Worm (Caenorhabditis elegans) whole organism, late embryonic: Measurements from ENCODE around the gene ulp-2.
"Not testable (repeated sequence)": the region's sequence is repeated elsewhere in the genome, so short reads cannot be mapped to it uniquely, and the experiment has no call there.

Experiments used
- C08G9.2 ChIP-seq: sonication (generic microtip); optimal IDR thresholded peaks from 2 replicates; lab custom pipeline; 2016; ENCODE audit warnings: mild to moderate bottlenecking, missing genetic modification characterization, moderate library complexity, missing compliant biosample characterization
- C38D4.7 ChIP-seq: fragments of 200-800 bp; sonication (Bioruptor generic); optimal IDR thresholded peaks from 2 replicates; lab custom pipeline; 2018; ENCODE audit warnings: mild to moderate bottlenecking, missing genetic modification characterization, moderate library complexity, missing compliant biosample characterization
- Y22D7AL.16 ChIP-seq: sonication (generic microtip); optimal IDR thresholded peaks from 2 replicates; lab custom pipeline; 2016; ENCODE audit warnings: missing genetic modification characterization, missing compliant biosample characterization
- ahr-1 ChIP-seq: sonication (generic microtip); optimal IDR thresholded peaks from 2 replicates; lab custom pipeline; 2016; ENCODE audit warnings: missing genetic modification characterization, missing compliant biosample characterization
- ceh-14 ChIP-seq: sonication (generic microtip); optimal IDR thresholded peaks from 2 replicates; lab custom pipeline; 2016; ENCODE audit warnings: missing genotype, missing genetic modification characterization, missing compliant biosample characterization
- ceh-2 ChIP-seq: sonication (generic microtip); optimal IDR thresholded peaks from 2 replicates; lab custom pipeline; 2016; ENCODE audit warnings: missing genotype, missing genetic modification characterization, missing compliant biosample characterization
- ceh-31 ChIP-seq: sonication (generic microtip); optimal IDR thresholded peaks from 2 replicates; lab custom pipeline; 2016; ENCODE audit warnings: missing genetic modification characterization, missing compliant biosample characterization
- ceh-34 ChIP-seq: sonication (generic microtip); optimal IDR thresholded peaks from 2 replicates; lab custom pipeline; 2016; ENCODE audit warnings: mild to moderate bottlenecking, missing genetic modification characterization, missing compliant biosample characterization
- ceh-48 ChIP-seq: sonication (generic microtip); optimal IDR thresholded peaks from 2 replicates; lab custom pipeline; 2016; ENCODE audit warnings: missing genetic modification characterization, inconsistent platforms, missing compliant biosample characterization
- ceh-9 ChIP-seq: sonication (generic microtip); optimal IDR thresholded peaks from 2 replicates; lab custom pipeline; 2016; ENCODE audit warnings: mild to moderate bottlenecking, missing genetic modification characterization, inconsistent platforms, missing compliant biosample characterization
- dmd-4 ChIP-seq: sonication (generic microtip); optimal IDR thresholded peaks from 2 replicates; lab custom pipeline; 2016; ENCODE audit warnings: borderline replicate concordance, missing genetic modification characterization, missing compliant biosample characterization
- dve-1 ChIP-seq: sonication (generic microtip); optimal IDR thresholded peaks from 2 replicates; lab custom pipeline; 2017; ENCODE audit warnings: antibody characterized with exemption, mild to moderate bottlenecking, missing genetic modification characterization, missing compliant biosample characterization
- elt-2 ChIP-seq: sonication (generic microtip); optimal IDR thresholded peaks from 2 replicates; lab custom pipeline; 2016; ENCODE audit warnings: missing genetic modification reagents, missing genetic modification characterization, missing compliant biosample characterization
- elt-4 ChIP-seq: sonication (generic microtip); optimal IDR thresholded peaks from 2 replicates; lab custom pipeline; 2016; ENCODE audit warnings: missing genetic modification characterization, missing compliant biosample characterization
- fax-1 ChIP-seq: sonication (generic microtip); optimal IDR thresholded peaks from 2 replicates; lab custom pipeline; 2016; ENCODE audit warnings: missing genotype, missing genetic modification characterization, missing compliant biosample characterization
- fkh-10 ChIP-seq: fragments of 150-350 bp; optimal IDR thresholded peaks from 2 replicates; lab custom pipeline; 2014; ENCODE audit warnings: missing biosample characterization, missing genetic modification reagents, missing genetic modification characterization
- gmeb-2 ChIP-seq: sonication (generic microtip); optimal IDR thresholded peaks from 2 replicates; lab custom pipeline; 2016; ENCODE audit warnings: missing genetic modification characterization, inconsistent platforms, missing compliant biosample characterization
- hlh-15 ChIP-seq: sonication (generic microtip); optimal IDR thresholded peaks from 2 replicates; lab custom pipeline; 2016; ENCODE audit warnings: missing genetic modification characterization, missing compliant biosample characterization
- hlh-8 ChIP-seq: sonication (generic microtip); optimal IDR thresholded peaks from 2 replicates; lab custom pipeline; 2016; ENCODE audit warnings: missing genotype, missing genetic modification characterization, missing compliant biosample characterization
- lim-6 ChIP-seq: sonication (generic microtip); optimal IDR thresholded peaks from 2 replicates; lab custom pipeline; 2016; ENCODE audit warnings: missing genetic modification characterization, missing compliant biosample characterization
- lin-11 ChIP-seq: fragments of 200-800 bp; sonication (Bioruptor generic); optimal IDR thresholded peaks from 2 replicates; lab custom pipeline; 2018; ENCODE audit warnings: mild to moderate bottlenecking, missing genetic modification characterization, missing compliant biosample characterization
- madf-2 ChIP-seq: sonication (generic microtip); optimal IDR thresholded peaks from 2 replicates; lab custom pipeline; 2017; ENCODE audit warnings: missing genetic modification characterization, missing compliant biosample characterization
- mec-3 ChIP-seq: sonication (generic microtip); optimal IDR thresholded peaks from 2 replicates; lab custom pipeline; 2016; ENCODE audit warnings: borderline replicate concordance, missing genetic modification characterization, missing compliant biosample characterization
- nhr-11 ChIP-seq: fragments of 150-350 bp; optimal IDR thresholded peaks from 2 replicates; lab custom pipeline; 2014; ENCODE audit warnings: missing biosample characterization, missing genetic modification characterization
- nhr-232 ChIP-seq: sonication (generic microtip); optimal IDR thresholded peaks from 2 replicates; lab custom pipeline; 2016; ENCODE audit warnings: missing genetic modification characterization, missing compliant biosample characterization
- odd-2 ChIP-seq: sonication (generic microtip); optimal IDR thresholded peaks from 2 replicates; lab custom pipeline; 2017; ENCODE audit warnings: antibody characterized with exemption, mild to moderate bottlenecking, missing genetic modification characterization, missing compliant biosample characterization
- pag-3 ChIP-seq: sonication (generic microtip); optimal IDR thresholded peaks from 2 replicates; lab custom pipeline; 2016; ENCODE audit warnings: missing compliant biosample characterization, missing genetic modification characterization, borderline replicate concordance
- pat-9 ChIP-seq: fragments of 200-800 bp; sonication (Bioruptor generic); optimal IDR thresholded peaks from 2 replicates; lab custom pipeline; 2018; ENCODE audit warnings: mild to moderate bottlenecking, missing genetic modification characterization, moderate library complexity, missing compliant biosample characterization
- pha-4 ChIP-seq: fragments of 150-350 bp; optimal IDR thresholded peaks from 2 replicates; lab custom pipeline; 2018; ENCODE audit warnings: missing biosample characterization, missing genetic modification reagents, missing genetic modification characterization
- pqm-1 ChIP-seq: sonication (generic microtip); optimal IDR thresholded peaks from 2 replicates; lab custom pipeline; 2016; ENCODE audit warnings: missing genetic modification characterization, missing compliant biosample characterization
- ref-2 ChIP-seq: sonication (generic microtip); optimal IDR thresholded peaks from 2 replicates; lab custom pipeline; 2016; ENCODE audit warnings: missing genetic modification characterization, missing compliant biosample characterization
- sox-2 ChIP-seq: fragments of 200-800 bp; sonication (Bioruptor generic); IDR thresholded peaks from 2 replicates; pipeline ENCODE4 v1.3.6; 2022; ENCODE audit warnings: missing genetic modification reagents, missing genetic modification characterization, missing compliant biosample characterization
- syd-9 ChIP-seq: sonication (generic microtip); optimal IDR thresholded peaks from 2 replicates; lab custom pipeline; 2016; ENCODE audit warnings: mild to moderate bottlenecking, missing genetic modification characterization, moderate library complexity, missing compliant biosample characterization
- tbx-2 ChIP-seq: sonication (generic microtip); optimal IDR thresholded peaks from 2 replicates; lab custom pipeline; 2016; ENCODE audit warnings: missing genetic modification characterization, missing compliant biosample characterization
- ttx-3 ChIP-seq: sonication (generic microtip); optimal IDR thresholded peaks from 2 replicates; lab custom pipeline; 2016; ENCODE audit warnings: missing genetic modification reagents, missing genetic modification characterization, missing compliant biosample characterization
- unc-3 ChIP-seq, 2 experiments: fragments of 200-800 bp in 1 of 2; sonication (Bioruptor generic) in 1 of 2; sonication (generic microtip) in 1 of 2; conservative IDR thresholded peaks in 1 of 2; optimal IDR thresholded peaks in 1 of 2; 2 replicates each; pipeline versions ENCODE4 v1.3.6 to Lab custom; 2016 to 2022; ENCODE audit warnings: missing compliant biosample characterization in 2 of 2, missing genetic modification characterization in 2 of 2, missing genetic modification reagents in 1 of 2
- unc-42 ChIP-seq: sonication (generic microtip); optimal IDR thresholded peaks from 2 replicates; lab custom pipeline; 2016; ENCODE audit warnings: missing genotype, missing genetic modification characterization, missing compliant biosample characterization
- unc-55 ChIP-seq: sonication (generic microtip); optimal IDR thresholded peaks from 2 replicates; lab custom pipeline; 2017; ENCODE audit warnings: missing biosample characterization, missing genetic modification reagents, missing genetic modification characterization
- ztf-16 ChIP-seq: sonication (generic microtip); optimal IDR thresholded peaks from 2 replicates; lab custom pipeline; 2017; ENCODE audit warnings: missing genetic modification characterization, missing compliant biosample characterization

The ulp-2 gene

DNA sequence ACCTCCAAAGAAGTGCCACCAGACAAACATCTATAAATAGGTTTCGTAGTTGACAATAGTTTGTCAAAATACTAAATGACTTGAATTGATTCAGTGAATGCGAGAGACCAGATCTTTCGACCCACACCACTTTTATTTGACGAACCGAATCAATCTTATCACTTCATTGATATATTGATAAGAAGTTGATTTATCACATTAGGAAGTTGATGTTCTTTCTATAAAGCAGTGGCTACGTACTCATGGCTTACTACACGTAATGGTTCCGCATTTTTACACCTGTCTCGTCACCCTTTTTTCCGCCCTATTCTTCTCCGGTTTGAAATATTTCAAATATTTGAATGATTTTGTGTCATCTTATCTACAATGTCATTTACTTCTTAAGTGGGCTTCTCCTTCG lies 39.1 kb downstream of the ulp-2 start:
- TF ChIP-seq ceh-34 (tag; lab: Kevin White, UChicago) (no peak), elt-2 (peak; percentile 83), gmeb-2 (tag; lab: Kevin White, UChicago) (no peak), mec-3 (tag; lab: Kevin White, UChicago) (no peak), unc-42 (no peak)

DNA sequence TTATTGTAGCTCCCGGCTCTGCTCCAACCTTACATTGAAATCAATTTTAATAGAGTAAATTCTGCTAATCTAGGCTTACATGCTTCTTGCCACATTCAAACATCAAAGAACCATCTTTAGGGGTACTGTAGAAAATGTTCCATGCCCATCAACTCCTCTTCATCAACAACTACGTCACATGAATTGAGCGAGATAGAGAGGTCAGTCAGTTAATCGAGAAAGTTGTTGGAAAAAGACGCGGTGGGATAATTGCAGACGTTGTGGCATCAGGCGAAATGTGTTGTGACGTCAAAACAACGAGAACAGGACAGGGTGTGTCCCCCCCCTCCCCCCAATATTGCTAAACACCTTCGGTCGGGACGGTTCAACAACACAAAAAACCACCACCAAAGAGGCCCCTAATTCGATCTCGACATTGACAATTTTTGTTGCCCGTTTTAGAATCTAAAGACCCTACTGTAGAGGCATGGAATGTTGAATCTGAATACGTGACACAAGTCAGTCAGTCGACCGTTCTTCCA lies 41.1 kb downstream of the ulp-2 start:
- TF ChIP-seq lim-6 (tag; lab: Kevin White, UChicago) (no peak), pha-4 (tag; lab: Kevin White, UChicago) (no peak), hlh-15 (no peak), pag-3 (tag; lab: Kevin White, UChicago) (no peak), nhr-11 (tag; lab: Kevin White, UChicago) (no peak), ahr-1 (tag; lab: Kevin White, UChicago) (no peak), unc-3 (GFP tag; conservative IDR thresholded peaks at IDR 0.05; lab: Robert Waterston, UW) (no peak), unc-3 (tag; optimal IDR thresholded peaks at IDR 0.05; lab: Kevin White, UChicago) (no peak)
- TF ChIP-seq, all 69 proteins: peak for 0

DNA sequence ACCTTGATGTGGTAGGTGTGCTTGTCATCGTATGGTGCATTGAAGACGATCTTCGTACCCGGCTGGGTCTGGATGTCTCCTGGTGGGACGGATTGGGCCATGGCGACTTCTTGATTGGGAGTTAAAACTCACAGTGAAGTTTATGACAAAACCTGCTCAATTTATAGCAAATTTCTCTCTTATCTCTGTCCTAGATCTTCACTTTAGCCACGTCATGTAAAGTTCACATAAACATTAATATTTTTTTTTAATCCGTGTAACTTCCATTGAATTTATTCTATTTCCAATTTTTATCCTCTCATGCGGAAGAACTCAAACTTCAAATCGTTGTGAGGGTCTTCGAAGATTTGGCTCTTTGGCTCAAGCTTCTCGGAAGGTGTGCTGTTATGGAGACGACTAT lies 43.2 kb downstream of the ulp-2 start, which contains the start of gene msp-31:
msp-31 (minus strand) TSS at position 101 of the 400 bp plus-strand sequence.
- TF ChIP-seq unc-55 (GFP tag; lab: Kevin White, UChicago); tbx-2; fkh-10: not testable (repeated sequence)

DNA sequence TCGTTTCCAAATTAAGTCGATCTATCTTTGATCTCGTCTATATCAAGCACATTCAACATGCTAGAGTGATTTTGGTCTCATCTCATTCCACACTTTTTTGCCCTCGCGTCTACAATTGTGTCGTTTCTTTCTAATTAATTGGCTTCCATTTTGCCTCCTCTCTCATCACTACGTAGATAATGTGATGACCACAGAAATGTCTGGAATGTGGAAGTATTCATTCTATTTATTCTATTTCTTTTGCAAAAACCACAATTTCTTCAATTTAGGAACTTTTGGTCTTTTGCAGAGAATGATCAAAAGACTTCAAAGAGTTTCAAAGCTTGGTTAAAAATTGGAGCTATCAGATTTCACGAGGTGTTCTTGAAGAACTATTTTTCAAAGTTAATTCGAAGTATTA lies 44.1 kb downstream of the ulp-2 start:
- TF ChIP-seq mec-3 (tag; lab: Kevin White, UChicago) (no peak), Y22D7AL.16 (tag; lab: Kevin White, UChicago) (no peak), ceh-14 (tag; lab: Kevin White, UChicago) (no peak), ceh-9 (tag; lab: Kevin White, UChicago) (no peak), ceh-34 (tag; lab: Kevin White, UChicago) (no peak), hlh-15 (no peak), fax-1 (tag; lab: Kevin White, UChicago) (no peak), pat-9 (tag; lab: Kevin White, UChicago) (no peak), ttx-3 (tag; lab: Kevin White, UChicago) (no peak), odd-2 (tag; lab: Kevin White, UChicago) (no peak), unc-55 (GFP tag; lab: Kevin White, UChicago) (no peak), sox-2 (GFP tag; lab: Robert Waterston, UW) (no peak), nhr-232 (tag; lab: Kevin White, UChicago) (no peak), hlh-8 (no peak), ceh-2 (tag; lab: Kevin White, UChicago) (no peak)
- TF ChIP-seq, all 69 proteins: peak for 0

DNA sequence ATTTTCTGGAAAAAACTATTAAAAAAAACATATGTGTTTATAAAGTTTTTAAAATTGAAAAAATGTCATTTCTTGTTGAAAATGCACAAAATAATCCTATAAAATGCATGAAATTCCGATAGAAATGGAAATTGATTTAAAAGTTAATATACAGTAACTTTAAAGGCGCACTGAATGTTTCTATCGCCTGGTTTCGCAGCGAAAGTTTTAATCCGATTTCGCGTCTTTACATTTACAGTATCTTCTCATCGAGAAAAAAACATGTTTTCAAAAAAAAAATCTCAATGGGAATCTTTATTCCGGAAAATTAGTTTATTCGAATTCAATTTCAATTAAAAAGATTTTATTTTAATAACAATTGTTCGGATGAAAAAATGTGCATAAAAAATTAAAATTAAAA lies 45.5 kb downstream of the ulp-2 start, which contains the start of gene R05F9.11:
R05F9.11 (minus strand) TSS at position 5 of the 400 bp plus-strand sequence.
- TF ChIP-seq ztf-16 = no peak
- no peak for TF ChIP-seq C08G9.2 (tag; lab: Kevin White, UChicago)
- TF ChIP-seq pqm-1 (tag; lab: Kevin White, UChicago) = no peak
- TF ChIP-seq dmd-4 (tag; lab: Kevin White, UChicago) = no peak
- no peak for TF ChIP-seq elt-4 (tag; lab: Kevin White, UChicago)
- no peak for TF ChIP-seq lin-11
- no peak for TF ChIP-seq madf-2 (tag; lab: Kevin White, UChicago)
- TF ChIP-seq ceh-31 (tag; lab: Kevin White, UChicago) = no peak
- TF ChIP-seq C38D4.7 (GFP tag; lab: Kevin White, UChicago) = no peak
- TF ChIP-seq ceh-48 (tag; lab: Kevin White, UChicago) = no peak
- TF ChIP-seq dve-1 (tag; lab: Kevin White, UChicago) = no peak
- no peak for TF ChIP-seq hlh-15
- TF ChIP-seq fax-1 (tag; lab: Kevin White, UChicago) = no peak
- TF ChIP-seq syd-9 = no peak
- no peak for TF ChIP-seq ref-2 (tag; lab: Kevin White, UChicago)
- TF ChIP-seq lim-6 (tag; lab: Kevin White, UChicago) = no peak
